Worm (Caenorhabditis elegans) whole organism, early embryonic: ENCODE results near the gene F44F4.9.

Experiments
- F13C5.2 ChIP-seq: sonication (generic microtip); optimal IDR thresholded peaks from 2 replicates; lab custom pipeline; 2017; ENCODE audit warnings: mild to moderate bottlenecking, missing genetic modification characterization, inconsistent platforms, missing compliant biosample characterization
- aly-1 ChIP-seq: sonication (generic microtip); optimal IDR thresholded peaks from 2 replicates; lab custom pipeline; 2016; ENCODE audit warnings: missing genetic modification characterization, missing compliant biosample characterization
- ama-1 ChIP-seq: fragments of 150-350 bp; optimal IDR thresholded peaks from 2 replicates; lab custom pipeline; 2014
- ceh-36 ChIP-seq: sonication (generic microtip); optimal IDR thresholded peaks from 2 replicates; lab custom pipeline; 2016; ENCODE audit warnings: missing genetic modification characterization, inconsistent platforms, missing compliant biosample characterization
- ets-7 ChIP-seq: sonication (generic microtip); optimal IDR thresholded peaks from 2 replicates; lab custom pipeline; 2016; ENCODE audit warnings: missing genotype, missing genetic modification characterization, missing compliant biosample characterization
- flt-1 ChIP-seq: fragments of 200-800 bp; sonication (Bioruptor generic); IDR thresholded peaks from 2 replicates; pipeline ENCODE4 v1.3.6; 2022; ENCODE audit warnings: missing genetic modification characterization, missing compliant biosample characterization
- hmg-4 ChIP-seq: fragments of 200-800 bp; sonication (Bioruptor generic); optimal IDR thresholded peaks from 2 replicates; lab custom pipeline; 2018; ENCODE audit warnings: mild to moderate bottlenecking, missing genetic modification characterization, missing compliant biosample characterization
- hnd-1 ChIP-seq: sonication (generic microtip); optimal IDR thresholded peaks from 2 replicates; lab custom pipeline; 2016; ENCODE audit warnings: missing genetic modification characterization, missing compliant biosample characterization
- pes-1 ChIP-seq: fragments of 200-800 bp; sonication (Bioruptor generic); IDR thresholded peaks from 2 replicates; pipeline ENCODE4 v1.3.6; 2022; ENCODE audit warnings: missing genetic modification reagents, missing genetic modification characterization, missing compliant biosample characterization
- scrt-1 ChIP-seq: fragments of 200-800 bp; sonication (Bioruptor generic); IDR thresholded peaks from 2 replicates; pipeline ENCODE4 v1.3.6; 2022; ENCODE audit warnings: missing genetic modification characterization, missing compliant biosample characterization
- tra-4 ChIP-seq: sonication (generic microtip); optimal IDR thresholded peaks from 2 replicates; lab custom pipeline; 2017; ENCODE audit warnings: missing genetic modification characterization, missing compliant biosample characterization

ce11 chrII:10934786-10935185 is 19.2 kb upstream of the F44F4.9 start, which contains the start of gene R03D7.2:
- TF ChIP-seq ama-1 (lab: Kevin White, UChicago) (no peak), pes-1 (GFP tag; lab: Robert Waterston, UW) (no peak), hnd-1 (no peak), ceh-36 (no peak), F13C5.2 (tag; lab: Kevin White, UChicago) (no peak), flt-1 (no peak), tra-4 (tag; lab: Kevin White, UChicago) (no peak), ets-7 (tag; lab: Kevin White, UChicago) (no peak), hmg-4 (GFP tag; lab: Kevin White, UChicago) (no peak), aly-1 (tag; lab: Kevin White, UChicago) (no peak), scrt-1 (GFP tag; lab: Robert Waterston, UW) (no peak)
